Worm (Caenorhabditis elegans): ENCODE data around the gene srw-112.

DNA sequence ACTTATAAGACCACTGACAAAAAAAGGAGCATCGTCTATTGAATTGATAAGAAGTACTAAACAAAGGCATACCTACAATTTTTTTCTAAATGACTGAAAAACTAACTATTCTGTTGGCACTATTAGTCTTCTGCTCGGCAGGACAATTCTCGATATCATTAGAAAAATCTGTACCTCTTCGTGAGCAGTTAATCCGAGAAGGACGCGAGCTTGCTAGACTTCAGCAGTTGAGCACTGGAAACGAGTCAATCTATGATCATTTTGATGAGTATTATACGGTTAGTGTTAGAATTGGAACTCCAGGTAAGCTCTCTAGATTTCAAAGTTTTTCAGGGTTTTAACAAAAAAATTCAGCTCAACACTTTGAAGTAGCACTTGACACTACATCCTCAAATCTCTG lies 22.3 kb upstream of the srw-112 start, which contains the start of gene asp-7:
- TF ChIP-seq M03D4.4 (tag; optimal IDR thresholded peaks at IDR 0.05) = no peak
- TF ChIP-seq ces-1 (GFP tag; optimal IDR thresholded peaks at IDR 0.05) = no peak
- no peak for TF ChIP-seq flh-1 (GFP tag; optimal IDR thresholded peaks at IDR 0.05)
- TF ChIP-seq nhr-12 (tag; optimal IDR thresholded peaks at IDR 0.05) = no peak
- no peak for TF ChIP-seq ceh-43 (GFP tag; optimal IDR thresholded peaks at IDR 0.05)
- no peak for TF ChIP-seq ceh-83 (GFP tag; optimal IDR thresholded peaks at IDR 0.05)
- TF ChIP-seq lsy-2 (tag; optimal IDR thresholded peaks at IDR 0.05) = no peak
- TF ChIP-seq pha-4 (tag; optimal IDR thresholded peaks at IDR 0.05) = no peak
- TF ChIP-seq ztf-11 (tag; optimal IDR thresholded peaks at IDR 0.05) = no peak
- TF ChIP-seq drap-1 (GFP tag; optimal IDR thresholded peaks at IDR 0.05) = no peak
- TF ChIP-seq mep-1 (tag; optimal IDR thresholded peaks at IDR 0.05) = no peak
- TF ChIP-seq ham-2 (GFP tag; optimal IDR thresholded peaks at IDR 0.05) = no peak

Measured in whole organism, mixed stage, embryonic.